Worm (Caenorhabditis elegans) whole organism, mixed stage, embryonic: ENCODE measurements around the gene srz-69.
A peak's percentile ranks its signal among the peaks of the same experiment; 100 is the strongest.

ENCODE experiments used
- M03D4.4 ChIP-seq: sonication (generic microtip); optimal IDR thresholded peaks from 2 replicates; lab custom pipeline; 2017; ENCODE audit warnings: mild to moderate bottlenecking, missing genetic modification characterization, missing compliant biosample characterization
- blmp-1 ChIP-seq: fragments of 150-350 bp; optimal IDR thresholded peaks from 2 replicates; lab custom pipeline; 2014; ENCODE audit warnings: missing biosample characterization, missing genetic modification characterization
- ceh-39 ChIP-seq: fragments of 150-350 bp; optimal IDR thresholded peaks from 2 replicates; lab custom pipeline; 2014; ENCODE audit warnings: missing biosample characterization, missing genetic modification characterization
- ceh-43 ChIP-seq: fragments of 200-800 bp; sonication (Bioruptor generic); optimal IDR thresholded peaks from 2 replicates; lab custom pipeline; 2018; ENCODE audit warnings: mild to moderate bottlenecking, missing genetic modification characterization, moderate library complexity, missing compliant biosample characterization
- ces-1 ChIP-seq: fragments of 150-350 bp; optimal IDR thresholded peaks from 2 replicates; lab custom pipeline; 2014; ENCODE audit warnings: missing biosample characterization, missing genetic modification reagents, missing genetic modification characterization
- cnd-1 ChIP-seq: fragments of 200-800 bp; sonication (Bioruptor generic); optimal IDR thresholded peaks from 2 replicates; lab custom pipeline; 2018; ENCODE audit warnings: mild to moderate bottlenecking, missing genetic modification characterization, missing compliant biosample characterization
- drap-1 ChIP-seq: fragments of 200-800 bp; sonication (Bioruptor generic); optimal IDR thresholded peaks from 3 replicates; lab custom pipeline; 2018; ENCODE audit warnings: mild to moderate bottlenecking, missing genetic modification characterization, missing compliant biosample characterization
- elt-1 ChIP-seq: sonication (generic microtip); optimal IDR thresholded peaks from 2 replicates; lab custom pipeline; 2017; ENCODE audit warnings: missing genetic modification characterization, mild to moderate bottlenecking, missing compliant biosample characterization, antibody characterized with exemption, moderate library complexity, borderline replicate concordance; ENCODE audit not compliant: insufficient read depth
- elt-3 ChIP-seq: fragments of 150-350 bp; optimal IDR thresholded peaks from 2 replicates; lab custom pipeline; 2014; ENCODE audit warnings: missing biosample characterization, missing genetic modification characterization
- flh-1 ChIP-seq: fragments of 200-800 bp; sonication (Bioruptor generic); optimal IDR thresholded peaks from 2 replicates; lab custom pipeline; 2018; ENCODE audit warnings: mild to moderate bottlenecking, missing genetic modification characterization, moderate library complexity, missing compliant biosample characterization
- ham-2 ChIP-seq: fragments of 200-800 bp; sonication (Bioruptor generic); optimal IDR thresholded peaks from 2 replicates; lab custom pipeline; 2018; ENCODE audit warnings: mild to moderate bottlenecking, missing genetic modification characterization, missing compliant biosample characterization
- hlh-1 ChIP-seq: fragments of 150-350 bp; optimal IDR thresholded peaks from 2 replicates; lab custom pipeline; 2014; ENCODE audit warnings: missing biosample characterization, missing genetic modification reagents, missing genetic modification characterization
- lin-13 ChIP-seq: fragments of 150-350 bp; optimal IDR thresholded peaks from 2 replicates; lab custom pipeline; 2014; ENCODE audit warnings: missing biosample characterization, missing genetic modification characterization
- lsy-2 ChIP-seq: fragments of 150-350 bp; optimal IDR thresholded peaks from 2 replicates; lab custom pipeline; 2014; ENCODE audit warnings: missing biosample characterization, missing genetic modification characterization
- mep-1 ChIP-seq: fragments of 150-350 bp; optimal IDR thresholded peaks from 2 replicates; lab custom pipeline; 2017; ENCODE audit warnings: missing biosample characterization, missing genetic modification reagents, missing genetic modification characterization, inconsistent platforms
- nhr-12 ChIP-seq: fragments of 150-350 bp; optimal IDR thresholded peaks from 2 replicates; lab custom pipeline; 2014; ENCODE audit warnings: missing biosample characterization, missing genetic modification characterization
- nhr-2 ChIP-seq: fragments of 150-350 bp; optimal IDR thresholded peaks from 2 replicates; lab custom pipeline; 2014; ENCODE audit warnings: missing biosample characterization, missing genetic modification characterization
- nhr-237 ChIP-seq: fragments of 150-350 bp; optimal IDR thresholded peaks from 2 replicates; lab custom pipeline; 2014; ENCODE audit warnings: missing biosample characterization, missing genetic modification characterization
- pha-4 ChIP-seq: fragments of 150-350 bp; optimal IDR thresholded peaks from 2 replicates; lab custom pipeline; 2018; ENCODE audit warnings: missing biosample characterization, missing genetic modification reagents, missing genetic modification characterization
- sem-2 ChIP-seq: fragments of 200-800 bp; sonication (Bioruptor generic); optimal IDR thresholded peaks from 2 replicates; lab custom pipeline; 2018; ENCODE audit warnings: mild to moderate bottlenecking, missing genetic modification characterization, missing compliant biosample characterization
- snpc-4 ChIP-seq: fragments of 150-350 bp; optimal IDR thresholded peaks from 2 replicates; lab custom pipeline; 2014; ENCODE audit warnings: missing biosample characterization, missing genetic modification characterization
- sptf-1 ChIP-seq: sonication (generic microtip); optimal IDR thresholded peaks from 2 replicates; lab custom pipeline; 2017; ENCODE audit warnings: mild to moderate bottlenecking, missing genetic modification characterization, moderate library complexity, missing compliant biosample characterization
- tbx-8 ChIP-seq: fragments of 200-800 bp; sonication (Bioruptor generic); optimal IDR thresholded peaks from 2 replicates; lab custom pipeline; 2018; ENCODE audit warnings: mild to moderate bottlenecking, missing genetic modification characterization, moderate library complexity, missing compliant biosample characterization
- unc-120 ChIP-seq: sonication (generic microtip); optimal IDR thresholded peaks from 2 replicates; lab custom pipeline; 2017; ENCODE audit warnings: missing genetic modification characterization, missing compliant biosample characterization; ENCODE audit not compliant: poor library complexity, severe bottlenecking
- unc-39 ChIP-seq: fragments of 150-350 bp; optimal IDR thresholded peaks from 2 replicates; lab custom pipeline; 2014; ENCODE audit warnings: missing biosample characterization, missing genetic modification characterization
- unc-62 ChIP-seq: fragments of 150-350 bp; optimal IDR thresholded peaks from 2 replicates; lab custom pipeline; 2014; ENCODE audit warnings: missing biosample characterization, missing genetic modification reagents, missing genetic modification characterization
- zip-8 ChIP-seq: fragments of 150-350 bp; optimal IDR thresholded peaks from 2 replicates; lab custom pipeline; 2014; ENCODE audit warnings: missing biosample characterization, missing genetic modification characterization
- ztf-11 ChIP-seq: fragments of 150-350 bp; optimal IDR thresholded peaks from 2 replicates; lab custom pipeline; 2014; ENCODE audit warnings: missing biosample characterization, missing genetic modification characterization

Gene srz-69

DNA sequence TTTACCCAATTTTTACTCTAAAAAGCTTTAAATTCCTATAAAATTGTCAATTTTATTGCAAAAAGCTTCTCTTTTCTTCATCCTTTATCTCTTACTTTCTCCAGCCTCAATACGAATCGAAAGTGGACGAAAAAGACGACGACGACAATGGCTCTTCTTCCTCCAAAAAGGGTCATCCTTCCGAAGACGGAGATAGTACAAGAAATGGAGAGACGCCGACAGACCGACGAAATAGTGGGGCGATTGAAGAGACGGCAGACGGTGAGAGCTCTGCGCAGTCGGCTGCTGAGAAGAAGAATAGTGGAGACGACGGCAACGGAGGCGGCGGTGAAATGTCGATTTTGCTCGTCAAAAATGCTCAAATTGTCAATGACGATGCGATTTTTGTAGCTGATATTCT, 42.3 kb upstream of the srz-69 start:
- TF ChIP-seq lsy-2 (tag; lab: Kevin White, UChicago) (no peak), ces-1 (GFP tag; lab: Kevin White, UChicago) (peak; percentile 52), ztf-11 (no peak), nhr-237 (tag; lab: Kevin White, UChicago) (no peak), zip-8 (tag; lab: Kevin White, UChicago) (no peak), M03D4.4 (tag; lab: Kevin White, UChicago) (no peak), pha-4 (tag; lab: Kevin White, UChicago) (peak; percentile 34), ceh-39 (tag; lab: Kevin White, UChicago) (no peak), unc-120 (tag; lab: Kevin White, UChicago) (peak; percentile 39), blmp-1 (tag; lab: Kevin White, UChicago) (peak; percentile 59)

DNA sequence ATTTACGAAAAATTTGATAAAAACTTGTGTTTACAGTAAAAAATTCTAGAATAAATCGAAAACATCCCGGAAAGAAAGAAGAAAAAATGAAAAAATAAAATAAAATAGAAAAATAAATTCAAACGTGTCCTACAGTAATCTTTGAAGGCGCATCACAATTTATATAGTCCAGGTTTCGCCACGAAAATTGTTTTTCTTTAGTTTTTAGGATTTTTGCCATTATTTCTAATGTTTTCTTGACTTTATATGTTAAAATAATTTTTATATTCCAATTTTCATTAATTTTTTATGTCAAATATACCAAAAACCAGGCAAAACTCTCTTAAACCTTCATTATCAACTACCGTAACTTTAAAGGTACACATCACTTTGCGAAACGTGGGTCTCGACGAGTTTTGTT, 40.6 kb upstream of the srz-69 start:
- TF ChIP-seq sptf-1 (no peak), nhr-2 (tag; lab: Kevin White, UChicago) (no peak), nhr-12 (tag; lab: Kevin White, UChicago) (no peak), ham-2 (GFP tag; lab: Kevin White, UChicago) (no peak), cnd-1 (tag; lab: Kevin White, UChicago) (no peak), flh-1 (no peak), snpc-4 (tag; lab: Kevin White, UChicago) (no peak), lsy-2 (tag; lab: Kevin White, UChicago) (no peak), sem-2 (GFP tag; lab: Kevin White, UChicago) (no peak), elt-1 (tag; lab: Kevin White, UChicago) (no peak), mep-1 (tag; lab: Kevin White, UChicago) (no peak), ceh-43 (no peak), unc-39 (tag; lab: Kevin White, UChicago) (no peak)

- no peak for TF ChIP-seq ham-2 (GFP tag; lab: Kevin White, UChicago)
- no peak for TF ChIP-seq sptf-1
- TF ChIP-seq blmp-1 (tag; lab: Kevin White, UChicago): no peak
- TF ChIP-seq, all 35 proteins: peak for 0
These were observed 39.6 kb upstream of the srz-69 start, which contains the start of gene unc-33 for ce11 chrIV:3516586-3516985. Gene unc-33 (plus strand): TSS chrIV:3516886.

- TF ChIP-seq lin-13: no peak
- TF ChIP-seq elt-3 (tag; lab: Kevin White, UChicago): no peak
- peak; percentile 11 for TF ChIP-seq hlh-1 (tag; lab: Kevin White, UChicago)
- TF ChIP-seq mep-1 (tag; lab: Kevin White, UChicago): peak; percentile 64
- peak; percentile 81 for TF ChIP-seq ham-2 (GFP tag; lab: Kevin White, UChicago)
- no peak for TF ChIP-seq sptf-1
- TF ChIP-seq ces-1 (GFP tag; lab: Kevin White, UChicago): peak; percentile 59
- TF ChIP-seq drap-1: peak; percentile 19
- peak; percentile 49 for TF ChIP-seq unc-120 (tag; lab: Kevin White, UChicago)
- peak; percentile 14 for TF ChIP-seq nhr-237 (tag; lab: Kevin White, UChicago)
- peak; percentile 5 for TF ChIP-seq nhr-2 (tag; lab: Kevin White, UChicago)
- no peak for TF ChIP-seq tbx-8 (GFP tag; lab: Kevin White, UChicago)
- TF ChIP-seq pha-4 (tag; lab: Kevin White, UChicago): peak; percentile 72
- no peak for TF ChIP-seq flh-1
- peak; percentile 73 for TF ChIP-seq ceh-39 (tag; lab: Kevin White, UChicago)
- TF ChIP-seq unc-62 (GFP tag; lab: Kevin White, UChicago): peak; percentile 8
- TF ChIP-seq, all 35 proteins: peak for 11
These were observed 38.5 kb upstream of the srz-69 start for ce11 chrIV:3515412-3516046.

- TF ChIP-seq unc-62 (GFP tag; lab: Kevin White, UChicago): no peak
- TF ChIP-seq tbx-8 (GFP tag; lab: Kevin White, UChicago): no peak
- no peak for TF ChIP-seq nhr-12 (tag; lab: Kevin White, UChicago)
- TF ChIP-seq ceh-39 (tag; lab: Kevin White, UChicago): no peak
- no peak for TF ChIP-seq elt-1 (tag; lab: Kevin White, UChicago)
- TF ChIP-seq sptf-1: no peak
- no peak for TF ChIP-seq ceh-43
- no peak for TF ChIP-seq ces-1 (GFP tag; lab: Kevin White, UChicago)
- TF ChIP-seq flh-1: no peak
- no peak for TF ChIP-seq snpc-4 (tag; lab: Kevin White, UChicago)
- no peak for TF ChIP-seq unc-39 (tag; lab: Kevin White, UChicago)
These were observed 37.4 kb upstream of the srz-69 start, which contains the start of gene tsg-101 for ce11 chrIV:3514467-3514866. Gene tsg-101 (minus strand): TSS chrIV:3514567.
